Worm (Caenorhabditis elegans) whole organism, L1 larva: ENCODE data around the gene rnf-113.

Experiments
- C04F5.9 ChIP-seq: sonication (generic microtip); optimal IDR thresholded peaks from 2 replicates; lab custom pipeline; 2016; ENCODE audit warnings: missing genetic modification characterization, missing compliant biosample characterization
- Y116A8C.19 ChIP-seq: sonication (generic microtip); optimal IDR thresholded peaks from 2 replicates; lab custom pipeline; 2016; ENCODE audit warnings: missing compliant biosample characterization, missing genetic modification characterization, borderline replicate concordance
- aha-1 ChIP-seq: fragments of 150-350 bp; optimal IDR thresholded peaks from 2 replicates; lab custom pipeline; 2014; ENCODE audit warnings: missing biosample characterization, missing genetic modification characterization
- alr-1 ChIP-seq: fragments of 200-800 bp; sonication (Bioruptor generic); optimal IDR thresholded peaks from 2 replicates; lab custom pipeline; 2018; ENCODE audit warnings: borderline replicate concordance, mild to moderate bottlenecking, missing genetic modification characterization, missing compliant biosample characterization
- ama-1 ChIP-seq: fragments of 150-350 bp; optimal IDR thresholded peaks from 2 replicates; lab custom pipeline; 2014
- blmp-1 ChIP-seq: fragments of 150-350 bp; optimal IDR thresholded peaks from 2 replicates; lab custom pipeline; 2014; ENCODE audit warnings: missing biosample characterization, missing genetic modification characterization
- ceh-8 ChIP-seq: fragments of 200-800 bp; sonication (Bioruptor generic); optimal IDR thresholded peaks from 2 replicates; lab custom pipeline; 2018; ENCODE audit warnings: mild to moderate bottlenecking, missing genetic modification characterization, moderate library complexity, missing compliant biosample characterization
- ceh-90 ChIP-seq: sonication (generic microtip); optimal IDR thresholded peaks from 2 replicates; lab custom pipeline; 2016; ENCODE audit warnings: missing genetic modification characterization, missing compliant biosample characterization
- ces-1 ChIP-seq: fragments of 150-350 bp; optimal IDR thresholded peaks from 2 replicates; lab custom pipeline; 2014; ENCODE audit warnings: missing biosample characterization, missing genetic modification reagents, missing genetic modification characterization
- dpl-1 ChIP-seq, 3 experiments: fragments of 150-350 bp in 2 of 3; sonication (generic microtip) in 1 of 3; optimal IDR thresholded peaks; 2 replicates each; lab custom pipeline; 2014 to 2017; ENCODE audit warnings: missing biosample characterization in 3 of 3, missing genetic modification characterization in 3 of 3, missing genetic modification reagents in 3 of 3
- dsc-1 ChIP-seq: sonication (generic microtip); optimal IDR thresholded peaks from 2 replicates; lab custom pipeline; 2016; ENCODE audit warnings: mild to moderate bottlenecking, missing genetic modification characterization, missing compliant biosample characterization
- efl-1 ChIP-seq, 4 experiments: fragments of 150-350 bp; optimal IDR thresholded peaks in 3 of 4; peaks in 1 of 4; 1 replicate in 1 of 4; 2 replicates in 3 of 4; lab custom pipeline; 2014; ENCODE audit warnings: missing biosample characterization in 2 of 4, missing genetic modification characterization in 2 of 4, missing genetic modification reagents in 2 of 4
- efl-3 ChIP-seq: fragments of 200-800 bp; sonication (Bioruptor generic); optimal IDR thresholded peaks from 2 replicates; lab custom pipeline; 2018; ENCODE audit warnings: mild to moderate bottlenecking, missing genetic modification characterization, missing compliant biosample characterization
- egl-13 ChIP-seq: sonication (generic microtip); optimal IDR thresholded peaks from 2 replicates; lab custom pipeline; 2016; ENCODE audit warnings: missing genotype, missing genetic modification reagents, missing genetic modification characterization, missing compliant biosample characterization
- egl-27 ChIP-seq, 2 experiments: fragments of 150-350 bp in 1 of 2; sonication (generic microtip); optimal IDR thresholded peaks; 3 replicates each; lab custom pipeline; 2017 to 2018; ENCODE audit warnings: missing biosample characterization in 2 of 2, missing genetic modification characterization in 2 of 2, missing genetic modification reagents in 2 of 2
- elt-2 ChIP-seq: sonication (generic microtip); optimal IDR thresholded peaks from 2 replicates; lab custom pipeline; 2016; ENCODE audit warnings: missing genetic modification characterization, mild to moderate bottlenecking, inconsistent platforms, missing compliant biosample characterization, missing genetic modification reagents
- fkh-10 ChIP-seq: sonication (generic microtip); optimal IDR thresholded peaks from 2 replicates; lab custom pipeline; 2017; ENCODE audit warnings: missing biosample characterization, missing genetic modification reagents, missing genetic modification characterization
- fkh-8 ChIP-seq: sonication (generic microtip); optimal IDR thresholded peaks from 2 replicates; lab custom pipeline; 2016; ENCODE audit warnings: mild to moderate bottlenecking, missing genetic modification characterization, missing compliant biosample characterization
- fos-1 ChIP-seq: fragments of 150-350 bp; optimal IDR thresholded peaks from 2 replicates; lab custom pipeline; 2014; ENCODE audit warnings: missing biosample characterization, missing genetic modification characterization
- hlh-17 ChIP-seq: fragments of 200-800 bp; sonication (Bioruptor generic); optimal IDR thresholded peaks from 2 replicates; lab custom pipeline; 2018; ENCODE audit warnings: missing genetic modification characterization, mild to moderate bottlenecking, missing compliant biosample characterization, moderate library complexity, borderline replicate concordance
- isw-1 ChIP-seq: fragments of 200-800 bp; sonication (Bioruptor generic); IDR thresholded peaks from 2 replicates; pipeline ENCODE4 v1.3.6; 2022; ENCODE audit warnings: missing genetic modification characterization, missing compliant biosample characterization
- jun-1 ChIP-seq: fragments of 150-350 bp; optimal IDR thresholded peaks from 2 replicates; lab custom pipeline; 2014; ENCODE audit warnings: missing biosample characterization, missing genetic modification reagents, missing genetic modification characterization
- lin-14 ChIP-seq: fragments of 200-800 bp; sonication (Bioruptor generic); optimal IDR thresholded peaks from 2 replicates; lab custom pipeline; 2018; ENCODE audit warnings: mild to moderate bottlenecking, missing genetic modification characterization, moderate library complexity, missing compliant biosample characterization
- lin-35 ChIP-seq, 2 experiments: fragments of 150-350 bp; optimal IDR thresholded peaks; 2 replicates each; lab custom pipeline; 2014; ENCODE audit warnings: missing biosample characterization in 2 of 2, missing genetic modification characterization in 2 of 2, missing genetic modification reagents in 2 of 2
- lsy-2 ChIP-seq, 2 experiments: fragments of 150-350 bp; optimal IDR thresholded peaks; 2 replicates each; lab custom pipeline; 2014; ENCODE audit warnings: missing biosample characterization in 2 of 2, missing genetic modification characterization in 2 of 2
- mdl-1 ChIP-seq, 2 experiments: fragments of 150-350 bp; optimal IDR thresholded peaks; 2 replicates each; lab custom pipeline; 2014 to 2017; ENCODE audit warnings: missing biosample characterization in 2 of 2, missing genetic modification characterization in 2 of 2, inconsistent platforms in 1 of 2
- nhr-11 ChIP-seq: fragments of 150-350 bp; optimal IDR thresholded peaks from 2 replicates; lab custom pipeline; 2014; ENCODE audit warnings: missing biosample characterization, missing genetic modification characterization
- nhr-19 ChIP-seq: fragments of 200-800 bp; sonication (Bioruptor generic); conservative IDR thresholded peaks from 2 replicates; pipeline ENCODE4 v1.3.6; 2022; ENCODE audit warnings: missing genetic modification characterization, missing compliant biosample characterization
- nhr-20 ChIP-seq: sonication (generic microtip); optimal IDR thresholded peaks from 2 replicates; lab custom pipeline; 2016; ENCODE audit warnings: mild to moderate bottlenecking, missing genetic modification characterization, missing compliant biosample characterization
- nhr-28 ChIP-seq: fragments of 150-350 bp; optimal IDR thresholded peaks from 2 replicates; lab custom pipeline; 2014; ENCODE audit warnings: missing biosample characterization, missing genetic modification characterization
- nhr-47 ChIP-seq: sonication (generic microtip); optimal IDR thresholded peaks from 2 replicates; lab custom pipeline; 2016; ENCODE audit warnings: mild to moderate bottlenecking, missing genetic modification characterization, moderate library complexity, missing compliant biosample characterization
- nhr-84 ChIP-seq: sonication (generic microtip); optimal IDR thresholded peaks from 2 replicates; lab custom pipeline; 2017; ENCODE audit warnings: missing biosample characterization, missing genetic modification characterization
- nhr-85 ChIP-seq: sonication (generic microtip); peaks from one replicate; lab custom pipeline; 2016; ENCODE audit warnings: missing genetic modification characterization, inconsistent platforms, missing compliant biosample characterization
- nhr-90 ChIP-seq: sonication (generic microtip); optimal IDR thresholded peaks from 2 replicates; lab custom pipeline; 2016; ENCODE audit warnings: mild to moderate bottlenecking, missing genetic modification characterization, missing compliant biosample characterization; ENCODE audit not compliant: poor library complexity
- pag-3 ChIP-seq: sonication (generic microtip); optimal IDR thresholded peaks from 2 replicates; lab custom pipeline; 2017; ENCODE audit warnings: missing genetic modification characterization, mild to moderate bottlenecking, missing compliant biosample characterization, antibody characterized with exemption, borderline replicate concordance; ENCODE audit not compliant: insufficient read depth
- pax-3 ChIP-seq: fragments of 200-800 bp; sonication (Bioruptor generic); optimal IDR thresholded peaks from 2 replicates; lab custom pipeline; 2018; ENCODE audit warnings: mild to moderate bottlenecking, missing genetic modification characterization, moderate library complexity, missing compliant biosample characterization
- snu-23 ChIP-seq: sonication (generic microtip); optimal IDR thresholded peaks from 2 replicates; lab custom pipeline; 2016; ENCODE audit warnings: missing genetic modification characterization, missing compliant biosample characterization
- sptf-1 ChIP-seq: fragments of 150-350 bp; optimal IDR thresholded peaks from 2 replicates; lab custom pipeline; 2014; ENCODE audit warnings: missing biosample characterization, missing genetic modification characterization
- swsn-7 ChIP-seq: sonication (generic microtip); optimal IDR thresholded peaks from 2 replicates; lab custom pipeline; 2016; ENCODE audit warnings: missing genetic modification characterization, missing compliant biosample characterization
- tbx-2 ChIP-seq: sonication (generic microtip); optimal IDR thresholded peaks from 2 replicates; lab custom pipeline; 2016; ENCODE audit warnings: missing genetic modification characterization, missing compliant biosample characterization
- unc-30 ChIP-seq: sonication (generic microtip); optimal IDR thresholded peaks from 2 replicates; lab custom pipeline; 2017; ENCODE audit warnings: missing biosample characterization, missing genetic modification characterization
- unc-62 ChIP-seq: fragments of 150-350 bp; optimal IDR thresholded peaks from 2 replicates; lab custom pipeline; 2014; ENCODE audit warnings: missing biosample characterization, missing genetic modification reagents, missing genetic modification characterization
- unc-86 ChIP-seq: sonication (generic microtip); optimal IDR thresholded peaks from 2 replicates; lab custom pipeline; 2016; ENCODE audit warnings: missing genetic modification characterization, missing compliant biosample characterization
- vab-15 ChIP-seq: sonication (generic microtip); optimal IDR thresholded peaks from 2 replicates; lab custom pipeline; 2017; ENCODE audit warnings: missing genotype, mild to moderate bottlenecking, missing genetic modification characterization, missing compliant biosample characterization
- zag-1 ChIP-seq: fragments of 150-350 bp; optimal IDR thresholded peaks from 2 replicates; lab custom pipeline; 2014; ENCODE audit warnings: missing biosample characterization, missing genetic modification characterization
- zip-4 ChIP-seq: fragments of 200-800 bp; sonication (Bioruptor generic); optimal IDR thresholded peaks from 2 replicates; lab custom pipeline; 2018; ENCODE audit warnings: mild to moderate bottlenecking, missing genetic modification characterization, moderate library complexity, missing compliant biosample characterization
- ztf-4 ChIP-seq: fragments of 150-350 bp; optimal IDR thresholded peaks from 2 replicates; lab custom pipeline; 2014; ENCODE audit warnings: missing biosample characterization, missing genetic modification characterization

The rnf-113 gene

DNA sequence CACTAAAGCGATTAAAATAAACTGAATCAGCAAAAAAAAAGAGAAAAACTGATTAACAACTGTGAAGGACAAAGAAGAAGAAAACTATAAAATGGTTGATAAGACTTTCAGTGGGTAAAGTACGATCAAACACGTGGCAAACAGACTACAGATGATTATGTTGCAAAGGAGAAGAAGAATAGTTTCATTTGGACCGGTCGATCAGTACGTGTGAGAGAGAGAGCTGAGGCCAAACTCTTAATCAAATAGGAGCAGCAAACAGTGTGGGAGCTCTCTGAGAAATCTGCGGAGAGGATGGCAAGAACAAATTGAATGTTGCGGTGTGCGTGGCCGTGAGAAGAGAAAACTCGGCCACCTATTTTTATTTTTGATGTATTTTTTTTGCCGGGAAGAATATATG, 38.4 kb downstream of the rnf-113 start (continued):
- no peak for TF ChIP-seq efl-1 (optimal IDR thresholded peaks at IDR 0.05; lab: Kevin White, UChicago)
- TF ChIP-seq efl-1 (GFP tag; optimal IDR thresholded peaks at IDR 0.05 in 1 of 2; lab: Kevin White, UChicago) = peak in 1 of 2 experiments; percentile 78
- peak in 1 of 2 experiments; percentile 50 for TF ChIP-seq mdl-1 (tag; optimal IDR thresholded peaks at IDR 0.05; lab: Kevin White, UChicago)
- peak in 1 of 2 experiments; percentile 19 for TF ChIP-seq lsy-2 (tag; optimal IDR thresholded peaks at IDR 0.05; lab: Kevin White, UChicago)
- TF ChIP-seq unc-86 (tag; lab: Kevin White, UChicago) = no peak
- TF ChIP-seq sptf-1 (tag; lab: Kevin White, UChicago) = no peak
- peak; percentile 44 for TF ChIP-seq elt-2 (tag; lab: Kevin White, UChicago)
- TF ChIP-seq dsc-1 (tag; lab: Kevin White, UChicago) = no peak
- peak; percentile 32 for TF ChIP-seq snu-23 (GFP tag; lab: Kevin White, UChicago)
- peak; percentile 30 for TF ChIP-seq lin-14 (GFP tag; lab: Kevin White, UChicago)
- TF ChIP-seq isw-1 (GFP tag; lab: Robert Waterston, UW) = no peak
- TF ChIP-seq lin-35 (GFP tag; optimal IDR thresholded peaks at IDR 0.05; lab: Kevin White, UChicago) = peak in 1 of 2 experiments; percentile 65
- peak; percentile 26 for TF ChIP-seq blmp-1 (tag; lab: Kevin White, UChicago)
- TF ChIP-seq pax-3 (tag; lab: Kevin White, UChicago) = no peak
- no peak for TF ChIP-seq fkh-8 (tag; lab: Kevin White, UChicago)
- TF ChIP-seq fkh-10 = no peak
- no peak for TF ChIP-seq alr-1 (tag; lab: Kevin White, UChicago)
- no peak for TF ChIP-seq ceh-8
- TF ChIP-seq egl-27 (tag; optimal IDR thresholded peaks at IDR 0.05; lab: Kevin White, UChicago) = no peak
- TF ChIP-seq swsn-7 (tag; lab: Kevin White, UChicago) = peak; percentile 7
- TF ChIP-seq jun-1 (tag; lab: Kevin White, UChicago) = no peak
- no peak for TF ChIP-seq ztf-4 (tag; lab: Kevin White, UChicago)
- no peak for TF ChIP-seq nhr-84 (tag; lab: Kevin White, UChicago)
- peak; percentile 17 for TF ChIP-seq ceh-90 (tag; lab: Kevin White, UChicago)
- TF ChIP-seq nhr-11 (tag; lab: Kevin White, UChicago) = no peak
- no peak for TF ChIP-seq zag-1 (tag; lab: Kevin White, UChicago)
- TF ChIP-seq unc-62 (GFP tag; lab: Kevin White, UChicago) = no peak

DNA sequence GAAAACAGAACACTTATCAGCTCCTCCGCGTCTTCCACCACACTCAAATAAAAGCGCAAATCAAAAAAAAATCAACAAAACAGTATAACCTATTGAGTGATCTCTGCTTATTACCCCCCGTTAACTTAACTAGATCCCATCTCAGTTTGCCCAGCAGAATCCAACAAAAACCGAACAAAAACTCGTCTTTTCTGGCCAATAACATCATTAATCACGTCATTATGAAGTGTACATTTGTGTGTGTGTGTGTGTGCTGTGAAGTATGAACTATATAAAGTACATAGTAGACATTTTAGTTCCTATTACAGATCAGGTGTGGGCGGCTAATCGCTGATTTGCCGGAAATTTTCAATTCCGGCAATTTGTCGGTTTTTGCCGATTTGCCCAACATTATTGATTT, 39.4 kb downstream of the rnf-113 start:
- no peak for TF ChIP-seq vab-15 (tag; lab: Kevin White, UChicago)
- no peak for TF ChIP-seq nhr-28
- TF ChIP-seq zip-4 = no peak
- no peak for TF ChIP-seq unc-30
- no peak for TF ChIP-seq nhr-90 (tag; lab: Kevin White, UChicago)
- TF ChIP-seq ama-1 (lab: Kevin White, UChicago) = peak; percentile 9
- TF ChIP-seq nhr-85 (tag; lab: Kevin White, UChicago) = peak; percentile 71

DNA sequence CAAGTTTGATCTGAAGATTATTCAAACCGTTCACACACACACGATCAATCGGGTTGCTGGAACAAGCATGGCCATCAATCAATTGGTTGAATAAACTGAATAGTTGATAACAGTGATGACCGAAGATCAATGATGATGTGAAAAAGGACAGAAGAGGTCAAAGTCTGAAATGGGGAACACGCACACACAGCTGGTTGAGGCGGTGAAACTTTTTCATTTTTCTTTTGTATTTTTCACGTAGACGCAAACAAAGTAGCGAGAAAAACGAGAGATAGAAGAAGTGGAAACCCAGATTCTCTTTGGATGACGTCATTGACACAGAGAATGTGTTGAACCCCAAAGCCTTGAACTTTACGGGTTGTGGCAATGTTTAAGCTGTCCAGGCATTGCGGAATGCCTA, 40.0 kb downstream of the rnf-113 start:
- TF ChIP-seq ces-1 (GFP tag; lab: Kevin White, UChicago) (no peak), egl-13 (tag; lab: Kevin White, UChicago) (no peak), nhr-28 (no peak), hlh-17 (GFP tag; lab: Kevin White, UChicago) (no peak), snu-23 (GFP tag; lab: Kevin White, UChicago) (peak; percentile 76), nhr-47 (tag; lab: Kevin White, UChicago) (peak; percentile 40), nhr-20 (peak; percentile 69), C04F5.9 (tag; lab: Kevin White, UChicago) (no peak), fos-1 (tag; lab: Kevin White, UChicago) (no peak), Y116A8C.19 (tag; lab: Kevin White, UChicago) (no peak), unc-86 (tag; lab: Kevin White, UChicago) (no peak), lin-14 (GFP tag; lab: Kevin White, UChicago) (peak; percentile 80), efl-1 (optimal IDR thresholded peaks at IDR 0.05; lab: Kevin White, UChicago) (peak in 1 of 2 experiments; percentile 11), efl-1 (GFP tag; optimal IDR thresholded peaks at IDR 0.05 in 1 of 2; lab: Kevin White, UChicago) (peak in 1 of 2 experiments; percentile 93), nhr-19 (GFP tag; lab: Robert Waterston, UW) (peak; percentile 55), ceh-90 (tag; lab: Kevin White, UChicago) (no peak), efl-3 (GFP tag; lab: Kevin White, UChicago) (no peak), unc-30 (no peak), tbx-2 (tag; lab: Kevin White, UChicago) (peak; percentile 26), elt-2 (tag; lab: Kevin White, UChicago) (no peak), ztf-4 (tag; lab: Kevin White, UChicago) (peak; percentile 72), aha-1 (no peak), zip-4 (no peak), pag-3 (tag; lab: Kevin White, UChicago) (no peak), dpl-1 (GFP tag; optimal IDR thresholded peaks at IDR 0.05; lab: Kevin White, UChicago) (peak in 1 of 3 experiments; percentile 38), nhr-90 (tag; lab: Kevin White, UChicago) (peak; percentile 67), pax-3 (tag; lab: Kevin White, UChicago) (no peak)
